Fruit fly (Drosophila melanogaster) ovary, adult (tissue): Measurements from ENCODE around the gene eyg.

Source experiments
- CG17801 ChIP-seq: fragments of 200-800 bp; optimal IDR thresholded peaks from 2 replicates; lab custom pipeline; 2019; ENCODE audit warnings: missing biosample characterization, mild to moderate bottlenecking, missing genetic modification characterization, moderate library complexity; ENCODE audit not compliant: partially characterized antibody

eyg gene

dm6 chr3L:12484464-12484863, 16.6 kb upstream of the eyg start:
- no peak for TF ChIP-seq CG17801

- peak; percentile 17 for TF ChIP-seq CG17801
Observed at dm6 chr3L:12482917-12483316, 15.1 kb upstream of the eyg start.

- no peak for TF ChIP-seq CG17801
Observed at dm6 chr3L:12482246-12482645, 14.4 kb upstream of the eyg start, which contains the start of gene CG33725. TSS of gene CG33725 (plus strand) at chr3L:12482609.

- no peak for TF ChIP-seq CG17801
Observed at dm6 chr3L:12478229-12478628, 10.4 kb upstream of the eyg start.

dm6 chr3L:12471471-12471978, 3.7 kb upstream of the eyg start, which contains the start of gene CG10616:
TSS of gene CG10616 (plus strand) at chr3L:12471728.
- TF ChIP-seq CG17801 = no peak

- TF ChIP-seq CG17801 = no peak
Observed at dm6 chr3L:12470509-12470908, 2.7 kb upstream of the eyg start.

- no peak for TF ChIP-seq CG17801
Observed at dm6 chr3L:12469684-12470083, 1.9 kb upstream of the eyg start, which contains the start of gene CG32102. TSS of gene CG32102 (minus strand) at chr3L:12469784.

- TF ChIP-seq CG17801 = no peak
Observed at dm6 chr3L:12465229-12465628, 2.6 kb downstream of the eyg start.

- TF ChIP-seq CG17801 = no peak
Observed at dm6 chr3L:12463580-12463979, 4.2 kb downstream of the eyg start.

dm6 chr3L:12461953-12462352, 5.9 kb downstream of the eyg start:
- TF ChIP-seq CG17801 = no peak

dm6 chr3L:12456916-12457662, 10.7 kb downstream of the eyg start:
- TF ChIP-seq CG17801 = no peak

dm6 chr3L:12455034-12455433, 12.8 kb downstream of the eyg start:
- no peak for TF ChIP-seq CG17801

dm6 chr3L:12453529-12453928, 14.3 kb downstream of the eyg start:
- no peak for TF ChIP-seq CG17801

- no peak for TF ChIP-seq CG17801
Observed at dm6 chr3L:12447501-12447900, 20.3 kb downstream of the eyg start.

- no peak for TF ChIP-seq CG17801
Observed at dm6 chr3L:12447081-12447480, 20.7 kb downstream of the eyg start.

dm6 chr3L:12444040-12444439, 23.8 kb downstream of the eyg start:
- no peak for TF ChIP-seq CG17801

- no peak for TF ChIP-seq CG17801
Observed at dm6 chr3L:12442593-12442992, 25.2 kb downstream of the eyg start.

dm6 chr3L:12434432-12434831, 33.4 kb downstream of the eyg start:
- TF ChIP-seq CG17801 = no peak
